Worm (Caenorhabditis elegans) whole organism, midembryonic: ENCODE measurements around the gene F01D5.8.

ENCODE experiments used
- T22C8.4 ChIP-seq: fragments of 200-800 bp; sonication (Bioruptor generic); IDR thresholded peaks from 2 replicates; pipeline ENCODE4 v1.3.6; 2022; ENCODE audit warnings: missing genetic modification characterization, missing compliant biosample characterization
- flt-1 ChIP-seq: fragments of 200-800 bp; sonication (Bioruptor generic); IDR thresholded peaks from 2 replicates; pipeline ENCODE4 v1.3.6; 2022; ENCODE audit warnings: missing genetic modification characterization, missing compliant biosample characterization
- med-1 ChIP-seq: sonication (generic microtip); optimal IDR thresholded peaks from 2 replicates; lab custom pipeline; 2017; ENCODE audit warnings: missing genetic modification characterization, mild to moderate bottlenecking, missing compliant biosample characterization, antibody characterized with exemption, missing genetic modification reagents; ENCODE audit not compliant: insufficient read depth

- TF ChIP-seq T22C8.4 (GFP tag; lab: Robert Waterston, UW) (no peak), med-1 (GFP tag; lab: Kevin White, UChicago) (no peak), flt-1 (GFP tag; lab: Robert Waterston, UW) (no peak)
These were observed 48.2 kb upstream of the F01D5.8 start, which contains the start of gene rpi-1 for ce11 chrII:13962319-13962718.
